Worm (Caenorhabditis elegans): ENCODE data around the gene Y59H11AM.1.

Y59H11AM.1 gene

ce11 chrIV:8587057-8587456 lies 15.8 kb downstream of the Y59H11AM.1 start (continued):
- no peak for TF ChIP-seq ztf-11 (tag; optimal IDR thresholded peaks at IDR 0.05)
- TF ChIP-seq mep-1 (tag; optimal IDR thresholded peaks at IDR 0.05) = peak; percentile 75
- peak; percentile 29 for TF ChIP-seq mxl-3 (GFP tag; optimal IDR thresholded peaks at IDR 0.05)
- peak; percentile 54 for TF ChIP-seq dpl-1 (GFP tag; optimal IDR thresholded peaks at IDR 0.05)
- TF ChIP-seq mes-2 (tag; optimal IDR thresholded peaks at IDR 0.05; ENCODE audit: poor library complexity, severe bottlenecking) = no peak
- TF ChIP-seq nhr-11 (tag; optimal IDR thresholded peaks at IDR 0.05) = peak; percentile 71
- no peak for TF ChIP-seq fos-1 (tag; optimal IDR thresholded peaks at IDR 0.05)
- TF ChIP-seq jun-1 (tag; optimal IDR thresholded peaks at IDR 0.05) = no peak
- no peak for TF ChIP-seq saeg-2 (GFP tag; IDR thresholded peaks at IDR 0.05)
- 0 out of 2 replicates have a peak, but pooled peaks have one; percentile 31 for TF ChIP-seq vab-7 (GFP tag; IDR thresholded peaks at IDR 0.05)
- no peak for TF ChIP-seq ceh-82 (tag; optimal IDR thresholded peaks at IDR 0.05)
- TF ChIP-seq zfp-2 (tag; optimal IDR thresholded peaks at IDR 0.05) = no peak
- peak; percentile 33 for TF ChIP-seq dve-1 (tag; optimal IDR thresholded peaks at IDR 0.05; ENCODE audit: insufficient read depth)
- no peak for TF ChIP-seq lin-1 (GFP tag; IDR thresholded peaks at IDR 0.05)

ce11 chrIV:8587605-8588004 lies 16.4 kb downstream of the Y59H11AM.1 start:
- TF ChIP-seq hlh-30 (tag; optimal IDR thresholded peaks at IDR 0.05; ENCODE audit: insufficient read depth) (peak; percentile 60), dve-1 (tag; optimal IDR thresholded peaks at IDR 0.05; ENCODE audit: insufficient read depth) (no peak), ctbp-1 (GFP tag; IDR thresholded peaks at IDR 0.05) (no peak), hlh-11 (tag; optimal IDR thresholded peaks at IDR 0.05) (no peak), php-3 (GFP tag; IDR thresholded peaks at IDR 0.05) (no peak), Y75B8A.6 (GFP tag; IDR thresholded peaks at IDR 0.05) (no peak), zip-11 (GFP tag; IDR thresholded peaks at IDR 0.05) (no peak), jun-1 (tag; optimal IDR thresholded peaks at IDR 0.05) (no peak), lsy-2 (tag; optimal IDR thresholded peaks at IDR 0.05) (peak in 1 of 2 experiments; percentile 33), sdz-12 (GFP tag; optimal IDR thresholded peaks at IDR 0.05) (no peak), ceh-82 (tag; optimal IDR thresholded peaks at IDR 0.05) (no peak), hif-1 (tag; optimal IDR thresholded peaks at IDR 0.05) (no peak), egl-43 (GFP tag; IDR thresholded peaks at IDR 0.05) (no peak)

ce11 chrIV:8595317-8595716 lies 24.1 kb downstream of the Y59H11AM.1 start, which contains the start of gene Y59H11AR.3:
Gene Y59H11AR.3, minus strand, starts transcription at chrIV:8595417.
- TF ChIP-seq pha-4 (GFP tag; IDR thresholded peaks at IDR 0.05) (no peak), pha-4 (tag; optimal IDR thresholded peaks at IDR 0.05) (no peak), nhr-48 (tag; optimal IDR thresholded peaks at IDR 0.05) (no peak), egl-43 (GFP tag; IDR thresholded peaks at IDR 0.05) (no peak), set-16 (GFP tag; IDR thresholded peaks at IDR 0.05) (no peak), ctbp-1 (GFP tag; IDR thresholded peaks at IDR 0.05) (no peak)

ce11 chrIV:8595767-8596166 lies 24.5 kb downstream of the Y59H11AM.1 start, which contains the start of gene clec-181:
Gene clec-181, plus strand, starts transcription at chrIV:8596067.
- no peak for TF ChIP-seq mdt-29 (GFP tag; IDR thresholded peaks at IDR 0.05)
- TF ChIP-seq zip-2 (tag; optimal IDR thresholded peaks at IDR 0.05) = no peak
- no peak for TF ChIP-seq daf-12 (tag; optimal IDR thresholded peaks at IDR 0.05)
- TF ChIP-seq nhr-25 (tag; optimal IDR thresholded peaks at IDR 0.05; ENCODE audit: borderline replicate concordance, insufficient read depth) = no peak
- no peak for TF ChIP-seq nhr-28 (tag; optimal IDR thresholded peaks at IDR 0.05)
- no peak for TF ChIP-seq ces-1 (GFP tag; optimal IDR thresholded peaks at IDR 0.05)
- no peak for TF ChIP-seq dmd-6 (GFP tag; IDR thresholded peaks at IDR 0.05)
- TF ChIP-seq mdl-1 (tag; optimal IDR thresholded peaks at IDR 0.05) = no peak
- TF ChIP-seq ceh-62 (tag; optimal IDR thresholded peaks at IDR 0.05) = no peak
- no peak for TF ChIP-seq T20F7.1 (GFP tag; optimal IDR thresholded peaks at IDR 0.05)
- no peak for TF ChIP-seq daf-8 (GFP tag; IDR thresholded peaks at IDR 0.05)
- TF ChIP-seq nhr-6 (tag; optimal IDR thresholded peaks at IDR 0.05) = no peak
- TF ChIP-seq set-16 (GFP tag; IDR thresholded peaks at IDR 0.05) = no peak
- TF ChIP-seq Y5F2A.4 (GFP tag; optimal IDR thresholded peaks at IDR 0.05) = no peak
- TF ChIP-seq ceh-28 (tag; optimal IDR thresholded peaks at IDR 0.05) = no peak
- no peak for TF ChIP-seq daf-16 (GFP tag; optimal IDR thresholded peaks at IDR 0.05)
- TF ChIP-seq daf-16 (tag; optimal IDR thresholded peaks at IDR 0.05) = no peak
- no peak for TF ChIP-seq lim-7 (GFP tag; IDR thresholded peaks at IDR 0.05)
- TF ChIP-seq spr-3 (GFP tag; optimal IDR thresholded peaks at IDR 0.05) = no peak
- no peak for TF ChIP-seq egl-43 (GFP tag; IDR thresholded peaks at IDR 0.05)

Measured in whole organism, L4 larva.